Fruit fly (Drosophila melanogaster) whole organism, embryonic: ENCODE measurements around the gene CG32066.
A peak's percentile ranks its signal among the peaks of the same experiment; 100 is the strongest.

Experiments
- Antp ChIP-seq: fragments of 200-800 bp; sonication (Bioruptor generic); optimal IDR thresholded peaks from 3 replicates; lab custom pipeline; 2016; ENCODE audit warnings: missing biosample characterization, missing genetic modification characterization
- CG10147 ChIP-seq: fragments of 200-800 bp; sonication (Bioruptor generic); optimal IDR thresholded peaks from 2 replicates; lab custom pipeline; 2019; ENCODE audit warnings: missing biosample characterization, mild to moderate bottlenecking, missing genetic modification characterization, moderate library complexity
- CG12659 ChIP-seq: fragments of 200-800 bp; sonication (Bioruptor generic); optimal IDR thresholded peaks from 3 replicates; lab custom pipeline; 2017; ENCODE audit warnings: mild to moderate bottlenecking, missing biosample characterization, missing genetic modification reagents, missing genetic modification characterization
- CG13894 ChIP-seq: fragments of 200-800 bp; sonication (Bioruptor generic); optimal IDR thresholded peaks from 3 replicates; lab custom pipeline; 2018; ENCODE audit warnings: missing biosample characterization, mild to moderate bottlenecking, missing genetic modification characterization, moderate library complexity
- CG15269 ChIP-seq: fragments of 200-800 bp; sonication (Bioruptor generic); optimal IDR thresholded peaks from 2 replicates; lab custom pipeline; 2018; ENCODE audit warnings: missing biosample characterization, mild to moderate bottlenecking, missing genetic modification characterization, moderate library complexity
- CG18599 ChIP-seq: fragments of 200-800 bp; sonication (Bioruptor generic); optimal IDR thresholded peaks from 3 replicates; lab custom pipeline; 2017; ENCODE audit warnings: missing biosample characterization, missing genetic modification characterization, mild to moderate bottlenecking, moderate library complexity, missing genetic modification reagents
- CG18764 ChIP-seq: fragments of 200-800 bp; sonication (Bioruptor generic); optimal IDR thresholded peaks from 3 replicates; lab custom pipeline; 2016; ENCODE audit warnings: missing biosample characterization, missing genetic modification characterization
- CG3995 ChIP-seq: fragments of 200-800 bp; sonication (Bioruptor generic); optimal IDR thresholded peaks from 3 replicates; lab custom pipeline; 2016; ENCODE audit warnings: missing biosample characterization, missing genetic modification characterization
- CG8290 ChIP-seq, 3 experiments: fragments of 200-800 bp; sonication (Bioruptor generic); optimal IDR thresholded peaks; 2 replicates each; lab custom pipeline; 2016 to 2019; ENCODE audit warnings: missing biosample characterization in 3 of 3, missing genetic modification characterization in 3 of 3, mild to moderate bottlenecking in 2 of 3, moderate library complexity in 1 of 3
- CG9727 ChIP-seq: fragments of 200-800 bp; sonication (Bioruptor generic); optimal IDR thresholded peaks from 3 replicates; lab custom pipeline; 2017; ENCODE audit warnings: missing biosample characterization, mild to moderate bottlenecking, missing genetic modification characterization
- Camta ChIP-seq: fragments of 200-800 bp; sonication (Bioruptor generic); optimal IDR thresholded peaks from 2 replicates; lab custom pipeline; 2016; ENCODE audit warnings: missing biosample characterization, missing genetic modification characterization
- Dbx ChIP-seq: fragments of 200-800 bp; sonication (Bioruptor generic); IDR thresholded peaks from 3 replicates; pipeline ENCODE4 v1.3.6; 2022; ENCODE audit warnings: missing biosample characterization, missing genetic modification characterization
- Fer1 ChIP-seq: fragments of 200-800 bp; sonication (Bioruptor generic); optimal IDR thresholded peaks from 2 replicates; lab custom pipeline; 2017; ENCODE audit warnings: missing biosample characterization, mild to moderate bottlenecking, missing genetic modification characterization
- Fer2 ChIP-seq: fragments of 200-800 bp; sonication (Bioruptor generic); optimal IDR thresholded peaks from 2 replicates; lab custom pipeline; 2018; ENCODE audit warnings: missing biosample characterization, mild to moderate bottlenecking, missing genetic modification characterization, moderate library complexity
- Fer3 ChIP-seq: fragments of 200-800 bp; sonication (Bioruptor generic); optimal IDR thresholded peaks from 2 replicates; lab custom pipeline; 2018; ENCODE audit warnings: missing biosample characterization, mild to moderate bottlenecking, missing genetic modification characterization, moderate library complexity
- Hand ChIP-seq: fragments of 200-800 bp; sonication (Bioruptor generic); optimal IDR thresholded peaks from 2 replicates; lab custom pipeline; 2017; ENCODE audit warnings: mild to moderate bottlenecking, missing biosample characterization, missing genetic modification reagents, missing genetic modification characterization
- Hr51 ChIP-seq, 2 experiments: fragments of 200-800 bp; sonication (Bioruptor generic); optimal IDR thresholded peaks; 2 replicates in 1 of 2; 3 replicates in 1 of 2; lab custom pipeline; 2016 to 2018; ENCODE audit warnings: missing biosample characterization in 2 of 2, missing genetic modification characterization in 2 of 2, mild to moderate bottlenecking in 1 of 2, moderate library complexity in 1 of 2
- Hr78 ChIP-seq, 2 experiments: fragments of 200-800 bp in 1 of 2; fragments of >200 bp in 1 of 2; sonication (Bioruptor generic) in 1 of 2; optimal IDR thresholded peaks; 2 replicates each; lab custom pipeline; 2017 to 2019; ENCODE audit warnings: missing biosample characterization in 2 of 2, missing genetic modification characterization in 2 of 2, mild to moderate bottlenecking in 1 of 2, moderate library complexity in 1 of 2
- Hsf ChIP-seq: fragments of 200-800 bp; sonication (Bioruptor generic); optimal IDR thresholded peaks from 3 replicates; lab custom pipeline; 2016; ENCODE audit warnings: missing biosample characterization, missing genetic modification characterization
- Meics ChIP-seq: fragments of 200-800 bp; sonication (Bioruptor generic); optimal IDR thresholded peaks from 2 replicates; lab custom pipeline; 2017; ENCODE audit warnings: missing biosample characterization, mild to moderate bottlenecking, missing genetic modification characterization
- NC2α ChIP-seq: fragments of 200-800 bp; sonication (Bioruptor generic); optimal IDR thresholded peaks from 2 replicates; lab custom pipeline; 2016; ENCODE audit warnings: missing biosample characterization, missing genetic modification characterization
- Ptx1 ChIP-seq: fragments of 200-800 bp; sonication (Bioruptor generic); IDR thresholded peaks from 2 replicates; pipeline ENCODE4 v1.3.6; 2022; ENCODE audit warnings: missing biosample characterization, missing genetic modification characterization
- Six4 ChIP-seq: fragments of 200-800 bp; sonication (Bioruptor generic); optimal IDR thresholded peaks from 2 replicates; lab custom pipeline; 2016; ENCODE audit warnings: missing biosample characterization, missing genetic modification characterization
- Taf1 ChIP-seq: fragments of 200-800 bp; sonication (Bioruptor generic); IDR thresholded peaks from 2 replicates; pipeline ENCODE4 v1.3.6; 2022; ENCODE audit warnings: missing biosample characterization, missing genetic modification characterization
- ci ChIP-seq: fragments of 200-800 bp; sonication (Bioruptor generic); IDR thresholded peaks from 3 replicates; pipeline ENCODE4 v1.3.6; 2022; ENCODE audit warnings: missing biosample characterization, missing genetic modification characterization
- dysf ChIP-seq: fragments of 200-800 bp; sonication (Bioruptor generic); IDR thresholded peaks from 3 replicates; pipeline ENCODE4 v1.3.6; 2022; ENCODE audit warnings: missing biosample characterization, missing genetic modification characterization
- ewg ChIP-seq: fragments of 200-800 bp; sonication (Bioruptor generic); optimal IDR thresholded peaks from 3 replicates; lab custom pipeline; 2017; ENCODE audit warnings: mild to moderate bottlenecking, missing biosample characterization, missing genetic modification reagents, missing genetic modification characterization
- exex ChIP-seq: fragments of 200-800 bp; sonication (Bioruptor generic); optimal IDR thresholded peaks from 4 replicates; lab custom pipeline; 2018; ENCODE audit warnings: missing biosample characterization, mild to moderate bottlenecking, missing genetic modification characterization, moderate library complexity
- lab ChIP-seq: fragments of 200-800 bp; sonication (Bioruptor generic); optimal IDR thresholded peaks from 3 replicates; lab custom pipeline; 2017; ENCODE audit warnings: missing biosample characterization, missing genetic modification characterization, mild to moderate bottlenecking, moderate library complexity, missing genetic modification reagents
- salm ChIP-seq: fragments of 200-800 bp; sonication (Bioruptor generic); optimal IDR thresholded peaks from 2 replicates; lab custom pipeline; 2018; ENCODE audit warnings: missing biosample characterization, mild to moderate bottlenecking, missing genetic modification characterization
- sens ChIP-seq: fragments of 200-800 bp; sonication (Bioruptor generic); peaks from one replicate; lab custom pipeline; 2016; ENCODE audit warnings: missing biosample characterization, missing genetic modification characterization
- vfl ChIP-seq: fragments of 200-800 bp; sonication (Bioruptor generic); optimal IDR thresholded peaks from 2 replicates; lab custom pipeline; 2016; ENCODE audit warnings: missing biosample characterization, missing genetic modification characterization

CG32066 gene

DNA sequence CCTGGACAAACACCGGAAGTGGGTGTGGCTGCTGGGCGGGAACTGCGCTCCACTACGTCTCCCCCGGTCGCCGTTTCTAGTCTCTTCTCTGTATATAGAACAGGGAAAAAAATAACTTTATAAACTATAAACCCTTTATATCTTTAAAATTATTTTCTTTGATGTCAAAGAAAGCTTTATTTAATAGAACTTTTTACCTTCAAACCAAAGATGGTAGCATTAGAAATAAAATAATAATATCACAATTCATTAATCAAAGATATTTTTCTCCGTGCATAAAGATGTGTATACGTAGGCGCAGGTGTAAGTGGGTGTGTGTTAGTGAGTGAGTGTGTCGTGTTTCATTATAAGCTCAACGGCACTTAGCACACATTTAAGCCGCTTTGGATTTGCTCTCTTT lies 61.3 kb downstream of the CG32066 start (continued):
- TF ChIP-seq CG8290 (GFP tag; optimal IDR thresholded peaks at IDR 0.05; lab: Kevin White, UChicago) (no peak), CG8290 (tag; optimal IDR thresholded peaks at IDR 0.05; lab: Kevin White, UChicago) (no peak), Six4 (GFP tag; lab: Kevin White, UChicago) (no peak), Dbx (GFP tag; lab: Robert Waterston, UW) (0 out of 3 replicates have a peak, but pooled peaks have one; percentile 26), Ptx1 (GFP tag; lab: Robert Waterston, UW) (peak; percentile 8; the same call in 1 of the 2 replicates), CG18764 (GFP tag; lab: Kevin White, UChicago) (no peak), Fer1 (peak; percentile 42), sens (GFP tag; lab: Kevin White, UChicago) (peak; percentile 11), Camta (GFP tag; lab: Kevin White, UChicago) (no peak), CG18599 (GFP tag; lab: Kevin White, UChicago) (peak; percentile 72), CG15269 (peak; percentile 19), Antp (GFP tag; lab: Kevin White, UChicago) (no peak), Hsf (GFP tag; lab: Kevin White, UChicago) (no peak), CG10147 (GFP tag; lab: Kevin White, UChicago) (peak; percentile 47), CG9727 (no peak), salm (tag; lab: Kevin White, UChicago) (no peak), Hr78 (GFP tag; optimal IDR thresholded peaks at IDR 0.05; lab: Kevin White, UChicago) (no peak), CG12659 (GFP tag; lab: Kevin White, UChicago) (no peak), NC2α (GFP tag; lab: Kevin White, UChicago) (no peak), Hand (GFP tag; lab: Kevin White, UChicago) (peak; percentile 13), ewg (GFP tag; lab: Kevin White, UChicago) (no peak), CG3995 (no peak), Fer3 (peak; percentile 2), Fer2 (tag; lab: Kevin White, UChicago) (no peak), exex (tag; lab: Kevin White, UChicago) (no peak), Taf1 (GFP tag; lab: Robert Waterston, UW) (no peak), ci (GFP tag; lab: Robert Waterston, UW) (no peak), dysf (peak; percentile 20; the same call in 1 of the 3 replicates), CG13894 (tag; lab: Kevin White, UChicago) (peak; percentile 14), lab (GFP tag; lab: Kevin White, UChicago) (peak; percentile 39), Hr51 (GFP tag; optimal IDR thresholded peaks at IDR 0.05; lab: Kevin White, UChicago) (peak in 1 of 2 experiments; percentile 25), vfl (GFP tag; lab: Kevin White, UChicago) (no peak), Meics (GFP tag; lab: Kevin White, UChicago) (peak; percentile 28)
- TF ChIP-seq, all 482 proteins: peak for 26
